Worm (Caenorhabditis elegans) whole organism, early embryonic: Measurements from ENCODE around the gene Y50D7A.3.

Experiments
- aly-1 ChIP-seq: sonication (generic microtip); optimal IDR thresholded peaks from 2 replicates; lab custom pipeline; 2016; ENCODE audit warnings: missing genetic modification characterization, missing compliant biosample characterization
- hnd-1 ChIP-seq: sonication (generic microtip); optimal IDR thresholded peaks from 2 replicates; lab custom pipeline; 2016; ENCODE audit warnings: missing genetic modification characterization, missing compliant biosample characterization
- tra-4 ChIP-seq: sonication (generic microtip); optimal IDR thresholded peaks from 2 replicates; lab custom pipeline; 2017; ENCODE audit warnings: missing genetic modification characterization, missing compliant biosample characterization

ce11 chrIII:220368-220767 is 34.0 kb upstream of the Y50D7A.3 start:
- TF ChIP-seq tra-4 (no peak), aly-1 (no peak), hnd-1 (tag; lab: Kevin White, UChicago) (no peak)
